Fruit fly (Drosophila melanogaster): ENCODE data around the gene CG43182.
A peak's percentile ranks its signal among the peaks of the same experiment; 100 is the strongest.

CG43182 gene

dm6 chrX:334624-335292 lies 18.1 kb upstream of the CG43182 start (continued):
- no peak for TF ChIP-seq Asciz (GFP tag; optimal IDR thresholded peaks at IDR 0.05)
- no peak for TF ChIP-seq CG34376 (GFP tag; optimal IDR thresholded peaks at IDR 0.05)
- TF ChIP-seq nom (GFP tag; optimal IDR thresholded peaks at IDR 0.05), result peak; percentile 17
- TF ChIP-seq Lpt (GFP tag; optimal IDR thresholded peaks at IDR 0.05), result no peak
- no peak for TF ChIP-seq Dref (GFP tag; IDR thresholded peaks at IDR 0.05)
- TF ChIP-seq Hmr (GFP tag; optimal IDR thresholded peaks at IDR 0.05), result peak; percentile 0
- TF ChIP-seq CTCF (GFP tag; optimal IDR thresholded peaks at IDR 0.05), result peak; percentile 27
- no peak for TF ChIP-seq CG4854 (GFP tag; optimal IDR thresholded peaks at IDR 0.05)
- peak; percentile 66 for TF ChIP-seq row (GFP tag; IDR thresholded peaks at IDR 0.05)
- TF ChIP-seq CG8359 (GFP tag; optimal IDR thresholded peaks at IDR 0.05; ENCODE audit: borderline replicate concordance), result peak; percentile 97
- peak; percentile 33 for TF ChIP-seq CG18262 (tag; optimal IDR thresholded peaks at IDR 0.05)
- no peak for TF ChIP-seq sqz (GFP tag; optimal IDR thresholded peaks at IDR 0.05)
- no peak for TF ChIP-seq CG8290 (GFP tag; optimal IDR thresholded peaks at IDR 0.05)
- TF ChIP-seq CG8290 (tag; optimal IDR thresholded peaks at IDR 0.05), result peak in 1 of 2 experiments; percentile 30
- TF ChIP-seq bsh (GFP tag; optimal IDR thresholded peaks at IDR 0.05), result peak in 1 of 2 experiments; percentile 35
- 0 out of 3 replicates have a peak, but pooled peaks have one; percentile 12 for TF ChIP-seq CG7357 (GFP tag; IDR thresholded peaks at IDR 0.05)
- peak; percentile 15 for TF ChIP-seq odd (GFP tag; optimal IDR thresholded peaks at IDR 0.05)
- no peak for TF ChIP-seq ro (GFP tag; IDR thresholded peaks at IDR 0.05)
- TF ChIP-seq CG6813 (GFP tag; optimal IDR thresholded peaks at IDR 0.05), result no peak
- TF ChIP-seq PHDP (tag; optimal IDR thresholded peaks at IDR 0.05), result peak; percentile 42
- no peak for TF ChIP-seq CG10366 (GFP tag; IDR thresholded peaks at IDR 0.05)
- no peak for TF ChIP-seq Rx (GFP tag; IDR thresholded peaks at IDR 0.05)
- TF ChIP-seq crp (GFP tag; optimal IDR thresholded peaks at IDR 0.05), result peak in 1 of 2 experiments; percentile 5
- peak; percentile 24 for TF ChIP-seq fd96Cb (tag; optimal IDR thresholded peaks at IDR 0.05)
- 0 out of 4 replicates have a peak, but pooled peaks have one; percentile 18 for TF ChIP-seq Dll (GFP tag; IDR thresholded peaks at IDR 0.05; ENCODE audit: partially characterized antibody)
- TF ChIP-seq Jarid2 (GFP tag; optimal IDR thresholded peaks at IDR 0.05), result peak; percentile 54
- TF ChIP-seq ab (GFP tag; optimal IDR thresholded peaks at IDR 0.05), result no peak
- peak; percentile 34 for TF ChIP-seq Abd-B (GFP tag; optimal IDR thresholded peaks at IDR 0.05)
- peak; percentile 55 for TF ChIP-seq ATbp (GFP tag; optimal IDR thresholded peaks at IDR 0.05)
- peak; percentile 29; the same call in 1 of the 3 replicates for TF ChIP-seq CG17361 (GFP tag; IDR thresholded peaks at IDR 0.05)
- no peak for TF ChIP-seq Hey (tag; optimal IDR thresholded peaks at IDR 0.05)
- no peak for TF ChIP-seq CG3995 (GFP tag; optimal IDR thresholded peaks at IDR 0.05)
- no peak for TF ChIP-seq slbo (GFP tag; IDR thresholded peaks at IDR 0.05)
- no peak for TF ChIP-seq gcm (GFP tag; optimal IDR thresholded peaks at IDR 0.05)
- peak; percentile 7 for TF ChIP-seq tio (GFP tag; optimal IDR thresholded peaks at IDR 0.05)
- peak; percentile 30 to 50 for TF ChIP-seq Trl (optimal IDR thresholded peaks at IDR 0.05)
- no peak for TF ChIP-seq Trl (GFP tag; optimal IDR thresholded peaks at IDR 0.05)
- TF ChIP-seq CG10274 (GFP tag; optimal IDR thresholded peaks at IDR 0.05), result no peak
- TF ChIP-seq Blimp-1 (GFP tag; optimal IDR thresholded peaks at IDR 0.05), result peak; percentile 42
- TF ChIP-seq Mad (GFP tag; optimal IDR thresholded peaks at IDR 0.05), result no peak
- no peak for TF ChIP-seq stc (GFP tag; IDR thresholded peaks at IDR 0.05)
- peak; percentile 76; the same call in 1 of the 4 replicates for TF ChIP-seq chinmo (GFP tag; IDR thresholded peaks at IDR 0.05; ENCODE audit: partially characterized antibody)
- TF ChIP-seq CG31441 (GFP tag; IDR thresholded peaks at IDR 0.05), result peak; percentile 55
- TF ChIP-seq chm (GFP tag; IDR thresholded peaks at IDR 0.05), result no peak
- no peak for TF ChIP-seq CG17802 (tag; optimal IDR thresholded peaks at IDR 0.05)
- TF ChIP-seq pan (optimal IDR thresholded peaks at IDR 0.05), result no peak
- TF ChIP-seq pan (GFP tag; optimal IDR thresholded peaks at IDR 0.05 in 1 of 2, IDR thresholded peaks at IDR 0.05 in 1 of 2), result peak in 1 of 2 experiments; percentile 30
- no peak for TF ChIP-seq maf-S (GFP tag; optimal IDR thresholded peaks at IDR 0.05)
- TF ChIP-seq tna (GFP tag; IDR thresholded peaks at IDR 0.05; ENCODE audit: partially characterized antibody), result peak; percentile 40; the same call in 1 of the 2 replicates
- TF ChIP-seq dysf (GFP tag; IDR thresholded peaks at IDR 0.05), result peak; percentile 45; the same call in 1 of the 3 replicates
